Worm (Caenorhabditis elegans) whole organism, L4/young adult: ENCODE measurements around the gene gmap-1.

Experiments
- W03F9.2 ChIP-seq: fragments of 150-350 bp; optimal IDR thresholded peaks from 2 replicates; lab custom pipeline; 2014; ENCODE audit warnings: missing biosample characterization, missing genetic modification characterization
- dao-5 ChIP-seq: sonication (generic microtip); optimal IDR thresholded peaks from 2 replicates; lab custom pipeline; 2016; ENCODE audit warnings: missing genotype, missing genetic modification characterization, moderate library complexity, missing compliant biosample characterization
- him-1 ChIP-seq: sonication (generic microtip); optimal IDR thresholded peaks from 2 replicates; lab custom pipeline; 2016; ENCODE audit warnings: missing genotype, missing genetic modification reagents, missing genetic modification characterization, missing compliant biosample characterization

DNA sequence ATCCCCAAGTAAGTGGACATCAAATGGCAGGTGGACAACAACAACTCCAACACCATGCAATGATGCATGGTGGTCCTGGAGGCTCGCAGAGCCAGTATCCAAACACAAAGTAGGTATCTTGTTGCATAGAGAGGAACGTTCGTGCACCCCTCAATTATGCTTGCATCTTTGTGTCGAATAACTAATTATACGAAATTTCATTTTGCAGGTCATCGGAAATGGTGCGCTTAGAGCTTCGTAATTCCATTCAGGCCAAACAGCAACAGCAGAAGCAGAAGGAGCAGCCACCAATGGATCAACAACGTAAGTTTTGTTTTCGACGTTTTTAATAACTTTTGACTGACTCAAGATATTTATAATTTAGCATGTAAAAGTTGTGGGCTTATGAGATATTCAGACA lies 18.4 kb downstream of the gmap-1 start:
- TF ChIP-seq him-1 (no peak), dao-5 (tag; lab: Kevin White, UChicago) (no peak), W03F9.2 (tag; lab: Kevin White, UChicago) (no peak)
